Worm (Caenorhabditis elegans): ENCODE results near the gene zipt-16.
"Not testable (repeated sequence)": the region's sequence is repeated elsewhere in the genome, so short reads cannot be mapped to it uniquely, and the experiment has no call there.

- not testable (repeated sequence) for TF ChIP-seq aly-1 (tag; optimal IDR thresholded peaks at IDR 0.05); tra-4 (tag; optimal IDR thresholded peaks at IDR 0.05); ama-1 (optimal IDR thresholded peaks at IDR 0.05); pes-1 (GFP tag; IDR thresholded peaks at IDR 0.05)
- TF ChIP-seq sea-1 (GFP tag; conservative IDR thresholded peaks at IDR 0.05), result peak; percentile 57; the same call in 1 of the 2 replicates
These were observed 42.1 kb downstream of the zipt-16 start, which contains the start of the genes C55A6.1 and C55A6.10 for ce11 chrV:11504853-11505397.
